Worm (Caenorhabditis elegans) whole organism, L4 larva: ENCODE results near the gene ZK930.4.

Experiments
- aly-2 ChIP-seq: sonication (generic microtip); optimal IDR thresholded peaks from 2 replicates; lab custom pipeline; 2018; ENCODE audit warnings: missing biosample characterization, missing genetic modification characterization
- ama-1 ChIP-seq: fragments of 150-350 bp; optimal IDR thresholded peaks from 2 replicates; lab custom pipeline; 2014; ENCODE audit warnings: inconsistent platforms, mixed read lengths
- lin-13 ChIP-seq: fragments of 150-350 bp; optimal IDR thresholded peaks from 2 replicates; lab custom pipeline; 2014; ENCODE audit warnings: missing biosample characterization, missing genetic modification reagents, missing genetic modification characterization
- lsy-2 ChIP-seq, 2 experiments: fragments of 150-350 bp in 1 of 2; sonication (generic microtip) in 1 of 2; optimal IDR thresholded peaks; 2 replicates each; lab custom pipeline; 2014 to 2017; ENCODE audit warnings: missing biosample characterization in 2 of 2, missing genetic modification characterization in 2 of 2
- nhr-237 ChIP-seq: sonication (generic microtip); optimal IDR thresholded peaks from 2 replicates; lab custom pipeline; 2017; ENCODE audit warnings: missing biosample characterization, missing genetic modification characterization
- nhr-76 ChIP-seq: fragments of 150-350 bp; optimal IDR thresholded peaks from 2 replicates; lab custom pipeline; 2014; ENCODE audit warnings: missing biosample characterization, missing genetic modification characterization
- sdz-12 ChIP-seq: fragments of 200-800 bp; sonication (Bioruptor generic); optimal IDR thresholded peaks from 2 replicates; lab custom pipeline; 2018; ENCODE audit warnings: mild to moderate bottlenecking, missing genetic modification characterization, missing compliant biosample characterization
- snpc-4 ChIP-seq: fragments of 150-350 bp; optimal IDR thresholded peaks from 2 replicates; lab custom pipeline; 2014; ENCODE audit warnings: missing biosample characterization, missing genetic modification characterization
- spr-3 ChIP-seq: fragments of 200-800 bp; sonication (Bioruptor generic); optimal IDR thresholded peaks from 2 replicates; lab custom pipeline; 2018; ENCODE audit warnings: mild to moderate bottlenecking, missing genetic modification characterization, missing compliant biosample characterization
- unc-62 ChIP-seq, 3 experiments: fragments of 150-350 bp in 1 of 3; sonication (generic microtip); optimal IDR thresholded peaks in 2 of 3; peaks in 1 of 3; 1 replicate in 1 of 3; 2 replicates in 2 of 3; lab custom pipeline; 2014 to 2017; ENCODE audit warnings: missing biosample characterization in 3 of 3, missing genetic modification characterization in 3 of 3, missing genetic modification reagents in 3 of 3, missing genotype in 1 of 3
- zag-1 ChIP-seq: fragments of 150-350 bp; optimal IDR thresholded peaks from 2 replicates; lab custom pipeline; 2014; ENCODE audit warnings: missing biosample characterization, missing genetic modification characterization

DNA sequence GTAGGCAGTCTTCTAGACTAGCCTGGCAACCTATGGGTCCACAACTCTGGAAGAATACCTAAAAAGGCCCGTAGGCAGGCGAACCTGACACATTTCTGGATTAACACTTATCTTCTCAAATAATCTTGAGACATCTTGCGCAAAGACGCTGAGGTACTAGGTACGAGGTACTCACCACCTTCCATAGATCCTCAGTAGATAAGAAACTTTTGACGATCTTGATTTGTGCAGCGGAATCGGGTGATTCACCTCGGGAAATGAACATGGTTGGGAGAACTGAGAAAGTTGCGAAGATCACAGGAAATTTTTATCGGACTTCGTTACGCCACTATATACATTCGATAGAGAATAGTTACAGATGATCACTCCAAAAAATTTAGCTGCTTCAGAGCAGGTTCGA, 18.2 kb upstream of the ZK930.4 start:
- TF ChIP-seq unc-62 (GFP tag; optimal IDR thresholded peaks at IDR 0.05 in 1 of 2; lab: Kevin White, UChicago) (no peak), unc-62 (tag; optimal IDR thresholded peaks at IDR 0.05; lab: Kevin White, UChicago) (no peak), spr-3 (GFP tag; lab: Kevin White, UChicago) (no peak), lin-13 (GFP tag; lab: Kevin White, UChicago) (no peak), zag-1 (tag; lab: Kevin White, UChicago) (no peak), lsy-2 (tag; optimal IDR thresholded peaks at IDR 0.05; lab: Kevin White, UChicago) (no peak), aly-2 (tag; lab: Kevin White, UChicago) (no peak), nhr-76 (tag; lab: Kevin White, UChicago) (no peak), ama-1 (lab: Kevin White, UChicago) (no peak), sdz-12 (GFP tag; lab: Kevin White, UChicago) (no peak), nhr-237 (tag; lab: Kevin White, UChicago) (no peak), snpc-4 (tag; lab: Kevin White, UChicago) (no peak)
